Fruit fly (Drosophila melanogaster): Measurements from ENCODE around the gene CG5953.

- no peak for TF ChIP-seq Myc (optimal IDR thresholded peaks at IDR 0.05)
- TF ChIP-seq ttk (optimal IDR thresholded peaks at IDR 0.05), result no peak
- TF ChIP-seq h (optimal IDR thresholded peaks at IDR 0.05), result no peak
- TF ChIP-seq psq (optimal IDR thresholded peaks at IDR 0.05), result no peak
- no peak for TF ChIP-seq Sin3A (optimal IDR thresholded peaks at IDR 0.05)
These were observed 9.6 kb downstream of the CG5953 start for dm6 chr2L:16523091-16523490.

Measured in Kc167 (cell line).